Worm (Caenorhabditis elegans) whole organism, mixed stage, embryonic: ENCODE measurements around the gene ina-1.

Experiments
- elt-3 ChIP-seq: fragments of 150-350 bp; optimal IDR thresholded peaks from 2 replicates; lab custom pipeline; 2014; ENCODE audit warnings: missing biosample characterization, missing genetic modification characterization
- nhr-76 ChIP-seq: sonication (generic microtip); optimal IDR thresholded peaks from 2 replicates; lab custom pipeline; 2017; ENCODE audit warnings: missing biosample characterization, missing genetic modification characterization
- snpc-4 ChIP-seq: fragments of 150-350 bp; optimal IDR thresholded peaks from 2 replicates; lab custom pipeline; 2014; ENCODE audit warnings: missing biosample characterization, missing genetic modification characterization
- ztf-11 ChIP-seq: fragments of 150-350 bp; optimal IDR thresholded peaks from 2 replicates; lab custom pipeline; 2014; ENCODE audit warnings: missing biosample characterization, missing genetic modification characterization

DNA sequence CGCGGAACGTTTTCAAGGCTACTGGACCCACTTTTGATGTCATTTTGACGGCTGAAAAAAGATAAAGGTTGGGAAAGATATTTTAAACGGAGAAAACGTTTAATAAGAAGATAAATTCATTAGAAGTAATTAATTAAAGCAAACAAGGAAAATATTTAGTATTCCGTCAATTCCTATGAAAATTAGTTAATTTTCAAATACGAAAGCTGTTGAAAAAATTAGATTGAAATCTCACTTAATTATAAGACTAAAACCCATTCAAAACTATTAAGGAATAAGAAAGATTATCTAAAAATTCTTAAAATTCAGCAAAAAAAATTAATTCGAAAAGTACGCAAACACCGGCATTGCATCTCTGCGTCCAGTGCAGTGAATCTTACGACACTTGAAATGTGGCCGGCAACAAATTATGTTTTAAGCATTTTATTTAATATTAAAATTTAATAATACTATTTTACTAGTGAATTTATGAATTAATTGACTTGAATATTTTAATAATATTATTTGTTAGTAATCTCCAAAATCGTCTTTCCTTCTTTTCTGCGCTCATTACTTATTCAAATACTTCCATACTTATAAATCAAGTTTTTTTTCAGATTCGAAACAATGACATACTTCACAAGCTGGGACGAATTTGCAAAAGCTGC lies 27.7 kb downstream of the ina-1 start, which contains the start of the genes ZK512.2 and ZK512.4:
- TF ChIP-seq ztf-11 (tag; lab: Kevin White, UChicago), result no peak
- TF ChIP-seq nhr-76, result no peak
- no peak for TF ChIP-seq elt-3
- TF ChIP-seq snpc-4 (tag; lab: Kevin White, UChicago), result no peak
